Fruit fly (Drosophila melanogaster) whole organism, prepupa: ENCODE results near the gene Tsp97E.

Experiments
- Blimp-1 ChIP-seq: fragments of 200-800 bp; sonication (Bioruptor generic); optimal IDR thresholded peaks from 3 replicates; lab custom pipeline; 2017; ENCODE audit warnings: missing biosample characterization, missing genetic modification characterization, mild to moderate bottlenecking, moderate library complexity, missing genetic modification reagents
- CG10631 ChIP-seq: fragments of 200-800 bp; sonication (Bioruptor generic); optimal IDR thresholded peaks from 2 replicates; lab custom pipeline; 2016; ENCODE audit warnings: missing biosample characterization, missing genetic modification characterization
- CG10669 ChIP-seq: fragments of 200-800 bp; sonication (Bioruptor generic); optimal IDR thresholded peaks from 3 replicates; lab custom pipeline; 2018; ENCODE audit warnings: missing biosample characterization, mild to moderate bottlenecking, missing genetic modification characterization, moderate library complexity
- CG11294 ChIP-seq: fragments of 200-800 bp; sonication (Bioruptor generic); IDR thresholded peaks from 2 replicates; pipeline ENCODE4 v1.3.6; 2022; ENCODE audit warnings: missing biosample characterization, missing genetic modification characterization
- CG11762 ChIP-seq: fragments of 200-800 bp; sonication (Bioruptor generic); optimal IDR thresholded peaks from 3 replicates; lab custom pipeline; 2016; ENCODE audit warnings: missing biosample characterization, missing genetic modification characterization; ENCODE audit not compliant: insufficient read depth
- CG11902 ChIP-seq: fragments of 200-800 bp; sonication (Bioruptor generic); optimal IDR thresholded peaks from 3 replicates; lab custom pipeline; 2016; ENCODE audit warnings: missing biosample characterization, missing genetic modification characterization
- CG1621 ChIP-seq: fragments of 200-800 bp; sonication (Bioruptor generic); optimal IDR thresholded peaks from 3 replicates; lab custom pipeline; 2018; ENCODE audit warnings: missing biosample characterization, mild to moderate bottlenecking, missing genetic modification characterization
- CG3032 ChIP-seq: fragments of 200-800 bp; optimal IDR thresholded peaks from 2 replicates; lab custom pipeline; 2019; ENCODE audit warnings: missing biosample characterization, mild to moderate bottlenecking, missing genetic modification characterization, moderate library complexity
- CG31627 ChIP-seq: fragments of 200-800 bp; sonication (Bioruptor generic); optimal IDR thresholded peaks from 3 replicates; lab custom pipeline; 2016; ENCODE audit warnings: missing biosample characterization, missing genetic modification characterization
- CG32006 ChIP-seq: fragments of 200-800 bp; sonication (Bioruptor generic); optimal IDR thresholded peaks from 3 replicates; lab custom pipeline; 2017; ENCODE audit warnings: missing biosample characterization, mild to moderate bottlenecking, missing genetic modification characterization
- CG3919 ChIP-seq: fragments of 200-800 bp; sonication (Bioruptor generic); optimal IDR thresholded peaks from 3 replicates; lab custom pipeline; 2016; ENCODE audit warnings: missing biosample characterization, missing genetic modification characterization
- CG4318 ChIP-seq: fragments of 200-800 bp; sonication (Bioruptor generic); optimal IDR thresholded peaks from 3 replicates; lab custom pipeline; 2017; ENCODE audit warnings: missing biosample characterization, mild to moderate bottlenecking, missing genetic modification characterization
- CG6163 ChIP-seq: fragments of 200-800 bp; sonication (Bioruptor generic); IDR thresholded peaks from 3 replicates; pipeline ENCODE4 v1.3.6; 2022; ENCODE audit warnings: missing biosample characterization, missing genetic modification characterization
- CG6792 ChIP-seq: fragments of 200-800 bp; sonication (Bioruptor generic); optimal IDR thresholded peaks from 3 replicates; lab custom pipeline; 2016; ENCODE audit warnings: missing biosample characterization, missing genetic modification characterization
- CG6808 ChIP-seq: fragments of 200-800 bp; sonication (Bioruptor generic); optimal IDR thresholded peaks from 3 replicates; lab custom pipeline; 2017; ENCODE audit warnings: missing biosample characterization, missing genetic modification characterization, mild to moderate bottlenecking, moderate library complexity, missing genetic modification reagents
- CG6854 ChIP-seq: fragments of 200-800 bp; sonication (Bioruptor generic); optimal IDR thresholded peaks from 2 replicates; lab custom pipeline; 2017; ENCODE audit warnings: missing biosample characterization, mild to moderate bottlenecking, missing genetic modification characterization
- CG8119 ChIP-seq: fragments of 200-800 bp; sonication (Bioruptor generic); IDR thresholded peaks from 3 replicates; pipeline ENCODE4 v1.3.6; 2022; ENCODE audit warnings: missing biosample characterization, missing genetic modification characterization
- CG8319 ChIP-seq: fragments of 200-800 bp; sonication (Bioruptor generic); optimal IDR thresholded peaks from 3 replicates; lab custom pipeline; 2016; ENCODE audit warnings: missing biosample characterization, missing genetic modification characterization
- CG8632 ChIP-seq: fragments of 200-800 bp; sonication (Bioruptor generic); optimal IDR thresholded peaks from 3 replicates; lab custom pipeline; 2016; ENCODE audit warnings: missing biosample characterization, missing genetic modification characterization
- CG9139 ChIP-seq: fragments of 200-800 bp; sonication (Bioruptor generic); optimal IDR thresholded peaks from 3 replicates; lab custom pipeline; 2017; ENCODE audit warnings: missing biosample characterization, mild to moderate bottlenecking, missing genetic modification characterization
- Eip75B ChIP-seq: fragments of 200-800 bp; sonication (Bioruptor generic); optimal IDR thresholded peaks from 3 replicates; lab custom pipeline; 2016; ENCODE audit warnings: missing biosample characterization, missing genetic modification characterization
- Eip78C ChIP-seq: fragments of 200-800 bp; sonication (Bioruptor generic); peaks from one replicate; lab custom pipeline; 2016; ENCODE audit warnings: missing biosample characterization, missing genetic modification characterization
- Ets21C ChIP-seq: fragments of 200-800 bp; sonication (Bioruptor generic); optimal IDR thresholded peaks from 3 replicates; lab custom pipeline; 2016; ENCODE audit warnings: missing biosample characterization, missing genetic modification characterization
- Ets96B ChIP-seq: fragments of 200-800 bp; optimal IDR thresholded peaks from 2 replicates; lab custom pipeline; 2019; ENCODE audit warnings: missing biosample characterization, mild to moderate bottlenecking, missing genetic modification characterization, moderate library complexity
- Gug ChIP-seq: fragments of 200-800 bp; sonication (Bioruptor generic); IDR thresholded peaks from 2 replicates; pipeline ENCODE4 v1.3.6; 2022; ENCODE audit warnings: missing biosample characterization, missing genetic modification characterization
- Hr39 ChIP-seq: fragments of 200-800 bp; sonication (Bioruptor generic); optimal IDR thresholded peaks from 2 replicates; lab custom pipeline; 2016; ENCODE audit warnings: missing biosample characterization, missing genetic modification characterization
- Hr4 ChIP-seq: fragments of 200-800 bp; sonication (Bioruptor generic); optimal IDR thresholded peaks from 3 replicates; lab custom pipeline; 2016; ENCODE audit warnings: missing biosample characterization, missing genetic modification characterization
- Lpt ChIP-seq: fragments of 200-800 bp; sonication (Bioruptor generic); optimal IDR thresholded peaks from 3 replicates; lab custom pipeline; 2016; ENCODE audit warnings: missing biosample characterization, missing genetic modification characterization
- Met ChIP-seq: fragments of 200-800 bp; sonication (Bioruptor generic); optimal IDR thresholded peaks from 3 replicates; lab custom pipeline; 2016; ENCODE audit warnings: missing biosample characterization, missing genetic modification characterization
- OdsH ChIP-seq: fragments of 200-800 bp; sonication (Bioruptor generic); optimal IDR thresholded peaks from 3 replicates; lab custom pipeline; 2016; ENCODE audit warnings: missing biosample characterization, missing genetic modification characterization
- Smox ChIP-seq: fragments of 200-800 bp; sonication (Bioruptor generic); optimal IDR thresholded peaks from 3 replicates; lab custom pipeline; 2016; ENCODE audit warnings: missing biosample characterization, missing genetic modification characterization
- Sox102F ChIP-seq: fragments of 200-800 bp; sonication (Bioruptor generic); optimal IDR thresholded peaks from 2 replicates; lab custom pipeline; 2016; ENCODE audit warnings: missing biosample characterization, mild to moderate bottlenecking, missing genetic modification characterization
- Sox14 ChIP-seq: fragments of 200-800 bp; sonication (Bioruptor generic); optimal IDR thresholded peaks from 3 replicates; lab custom pipeline; 2016; ENCODE audit warnings: missing biosample characterization, missing genetic modification characterization
- Sox15 ChIP-seq: fragments of 200-800 bp; sonication (Bioruptor generic); optimal IDR thresholded peaks from 3 replicates; lab custom pipeline; 2016; ENCODE audit warnings: missing biosample characterization, missing genetic modification characterization
- achi ChIP-seq: fragments of 200-800 bp; sonication (Bioruptor generic); optimal IDR thresholded peaks from 3 replicates; lab custom pipeline; 2016; ENCODE audit warnings: missing biosample characterization, missing genetic modification characterization
- acj6 ChIP-seq: fragments of 200-800 bp; sonication (Bioruptor generic); optimal IDR thresholded peaks from 3 replicates; lab custom pipeline; 2016; ENCODE audit warnings: missing biosample characterization, missing genetic modification characterization
- cyc ChIP-seq: fragments of 200-800 bp; sonication (Bioruptor generic); optimal IDR thresholded peaks from 3 replicates; lab custom pipeline; 2016; ENCODE audit warnings: missing biosample characterization, missing genetic modification characterization
- dac ChIP-seq: fragments of 200-800 bp; sonication (Bioruptor generic); optimal IDR thresholded peaks from 2 replicates; lab custom pipeline; 2017; ENCODE audit warnings: missing biosample characterization, mild to moderate bottlenecking, missing genetic modification characterization
- dsx ChIP-seq: fragments of 200-800 bp; optimal IDR thresholded peaks from 3 replicates; lab custom pipeline; 2019; ENCODE audit warnings: missing biosample characterization, mild to moderate bottlenecking, missing genetic modification characterization, moderate library complexity; ENCODE audit not compliant: poor library complexity, severe bottlenecking
- eg ChIP-seq: fragments of 200-800 bp; sonication (Bioruptor generic); IDR thresholded peaks from 3 replicates; pipeline ENCODE4 v1.3.6; 2022; ENCODE audit warnings: missing biosample characterization, missing genetic modification characterization
- esn ChIP-seq: fragments of 200-800 bp; sonication (Bioruptor generic); optimal IDR thresholded peaks from 2 replicates; lab custom pipeline; 2016; ENCODE audit warnings: missing biosample characterization, mild to moderate bottlenecking, missing genetic modification characterization, moderate library complexity
- fd59A ChIP-seq: fragments of 200-800 bp; sonication (Bioruptor generic); optimal IDR thresholded peaks from 2 replicates; lab custom pipeline; 2017; ENCODE audit warnings: missing biosample characterization, mild to moderate bottlenecking, missing genetic modification characterization, missing genetic modification reagents
- fd85E ChIP-seq: fragments of 200-800 bp; sonication (Bioruptor generic); optimal IDR thresholded peaks from 3 replicates; lab custom pipeline; 2016; ENCODE audit warnings: missing biosample characterization, missing genetic modification characterization
- lz ChIP-seq: fragments of 200-800 bp; sonication (Bioruptor generic); optimal IDR thresholded peaks from 3 replicates; lab custom pipeline; 2016; ENCODE audit warnings: missing biosample characterization, missing genetic modification characterization
- net ChIP-seq: fragments of 200-800 bp; sonication (Bioruptor generic); optimal IDR thresholded peaks from 3 replicates; lab custom pipeline; 2016; ENCODE audit warnings: missing biosample characterization, missing genetic modification characterization
- pdm3 ChIP-seq: fragments of 200-800 bp; sonication (Bioruptor generic); optimal IDR thresholded peaks from 3 replicates; lab custom pipeline; 2016; ENCODE audit warnings: missing biosample characterization, missing genetic modification characterization
- salr ChIP-seq, 2 experiments: fragments of 200-800 bp; sonication (Bioruptor generic); optimal IDR thresholded peaks; 3 replicates each; lab custom pipeline; 2016 to 2018; ENCODE audit warnings: missing biosample characterization in 2 of 2, missing genetic modification characterization in 2 of 2, mild to moderate bottlenecking in 1 of 2
- spab ChIP-seq: fragments of 200-800 bp; sonication (Bioruptor generic); optimal IDR thresholded peaks from 2 replicates; lab custom pipeline; 2017; ENCODE audit warnings: missing biosample characterization, mild to moderate bottlenecking, missing genetic modification characterization, missing genetic modification reagents
- ss ChIP-seq, 2 experiments: fragments of 200-800 bp; sonication (Bioruptor generic); optimal IDR thresholded peaks; 2 replicates in 1 of 2; 3 replicates in 1 of 2; lab custom pipeline; 2017 to 2018; ENCODE audit warnings: mild to moderate bottlenecking in 2 of 2, missing biosample characterization in 2 of 2, missing genetic modification characterization in 2 of 2, moderate library complexity in 1 of 2
- svp ChIP-seq: fragments of 200-800 bp; sonication (Bioruptor generic); peaks from one replicate; lab custom pipeline; 2016; ENCODE audit warnings: missing biosample characterization, missing genetic modification characterization
- vri ChIP-seq: fragments of 200-800 bp; sonication (Bioruptor generic); optimal IDR thresholded peaks from 3 replicates; lab custom pipeline; 2016; ENCODE audit warnings: missing biosample characterization, mild to moderate bottlenecking, missing genetic modification characterization

Tsp97E gene

dm6 chr3R:26954020-26954672 lies 10.5 kb downstream of the Tsp97E start:
- peak; percentile 55 for TF ChIP-seq lz (GFP tag; lab: Kevin White, UChicago)
- peak; percentile 47 for TF ChIP-seq Eip75B (GFP tag; lab: Kevin White, UChicago)
- TF ChIP-seq CG32006 (GFP tag; lab: Kevin White, UChicago) = peak; percentile 90
- peak; percentile 89 for TF ChIP-seq OdsH (GFP tag; lab: Kevin White, UChicago)
- peak; percentile 81 for TF ChIP-seq CG6808 (GFP tag; lab: Kevin White, UChicago)
- TF ChIP-seq CG11762 = peak; percentile 78
- TF ChIP-seq Hr4 (GFP tag; lab: Kevin White, UChicago) = peak; percentile 71
- peak; percentile 89 for TF ChIP-seq acj6 (GFP tag; lab: Kevin White, UChicago)
- TF ChIP-seq Lpt (GFP tag; lab: Kevin White, UChicago) = peak; percentile 91
- peak; percentile 77 for TF ChIP-seq Blimp-1 (GFP tag; lab: Kevin White, UChicago)
- peak; percentile 87 for TF ChIP-seq CG6854
- peak; percentile 58 for TF ChIP-seq fd85E (GFP tag; lab: Kevin White, UChicago)
- peak; percentile 74 for TF ChIP-seq dac (GFP tag; lab: Kevin White, UChicago)
- peak; percentile 68 to 89 for TF ChIP-seq salr (GFP tag; optimal IDR thresholded peaks at IDR 0.05; lab: Kevin White, UChicago)
- peak; percentile 63 for TF ChIP-seq CG31627
- TF ChIP-seq spab (GFP tag; lab: Kevin White, UChicago) = peak; percentile 89
- peak; percentile 98 for TF ChIP-seq CG8119 (GFP tag; lab: Robert Waterston, UW)
- TF ChIP-seq dsx (GFP tag; lab: Kevin White, UChicago) = peak; percentile 95
- peak; percentile 76 for TF ChIP-seq vri (GFP tag; lab: Kevin White, UChicago)
- TF ChIP-seq CG11902 (GFP tag; lab: Kevin White, UChicago) = peak; percentile 87
- TF ChIP-seq CG11294 (GFP tag; lab: Robert Waterston, UW) = peak; percentile 83
- peak; percentile 74 for TF ChIP-seq fd59A (GFP tag; lab: Kevin White, UChicago)
- TF ChIP-seq Eip78C (GFP tag; lab: Kevin White, UChicago) = peak; percentile 95
- peak; percentile 91 for TF ChIP-seq Sox102F (GFP tag; lab: Kevin White, UChicago)
- TF ChIP-seq esn = peak; percentile 85
- TF ChIP-seq CG3032 (tag; lab: Kevin White, UChicago) = peak; percentile 95
- TF ChIP-seq CG10631 (GFP tag; lab: Kevin White, UChicago) = peak; percentile 90
- TF ChIP-seq CG9139 = peak; percentile 95
- peak; percentile 72 for TF ChIP-seq Sox14 (GFP tag; lab: Kevin White, UChicago)
- TF ChIP-seq cyc (GFP tag; lab: Kevin White, UChicago) = peak; percentile 72
- peak; percentile 75 for TF ChIP-seq Smox
- TF ChIP-seq Ets96B (tag; lab: Kevin White, UChicago) = peak; percentile 97
- peak; percentile 91 for TF ChIP-seq svp (GFP tag; lab: Kevin White, UChicago)
- peak; percentile 85 for TF ChIP-seq CG1621 (tag; lab: Kevin White, UChicago)
- TF ChIP-seq CG8319 (GFP tag; lab: Kevin White, UChicago) = peak; percentile 76
- peak; percentile 98 for TF ChIP-seq eg (GFP tag; lab: Robert Waterston, UW)
- TF ChIP-seq pdm3 (GFP tag; lab: Kevin White, UChicago) = peak; percentile 76
- peak; percentile 40 for TF ChIP-seq Ets21C (GFP tag; lab: Kevin White, UChicago)
- peak; percentile 84 for TF ChIP-seq net (GFP tag; lab: Kevin White, UChicago)
- peak; percentile 94 to 95 for TF ChIP-seq ss (GFP tag; optimal IDR thresholded peaks at IDR 0.05; lab: Kevin White, UChicago)
- peak; percentile 86 for TF ChIP-seq CG6792
- TF ChIP-seq CG3919 = peak; percentile 92
- TF ChIP-seq Met = peak; percentile 75
- peak; percentile 97 for TF ChIP-seq CG6163 (GFP tag; lab: Robert Waterston, UW)
- TF ChIP-seq achi (GFP tag; lab: Kevin White, UChicago) = peak; percentile 94
- peak; percentile 96 for TF ChIP-seq CG8632 (GFP tag; lab: Kevin White, UChicago)
- TF ChIP-seq CG4318 (GFP tag; lab: Kevin White, UChicago) = peak; percentile 75
- peak; percentile 89 for TF ChIP-seq Gug
- peak; percentile 68 for TF ChIP-seq Hr39
- peak; percentile 93 for TF ChIP-seq CG10669 (GFP tag; lab: Kevin White, UChicago)
- peak; percentile 82 for TF ChIP-seq Sox15 (GFP tag; lab: Kevin White, UChicago)
